Worm (Caenorhabditis elegans) whole organism, L1 larva: ENCODE data around the gene alx-1.

Experiments used
- aly-2 ChIP-seq: fragments of 150-350 bp; optimal IDR thresholded peaks from 2 replicates; lab custom pipeline; 2014; ENCODE audit warnings: missing biosample characterization, missing genetic modification characterization
- egl-27 ChIP-seq, 2 experiments: fragments of 150-350 bp in 1 of 2; sonication (generic microtip); optimal IDR thresholded peaks; 3 replicates each; lab custom pipeline; 2017 to 2018; ENCODE audit warnings: missing biosample characterization in 2 of 2, missing genetic modification characterization in 2 of 2, missing genetic modification reagents in 2 of 2
- elt-2 ChIP-seq: sonication (generic microtip); optimal IDR thresholded peaks from 2 replicates; lab custom pipeline; 2016; ENCODE audit warnings: missing genetic modification characterization, mild to moderate bottlenecking, inconsistent platforms, missing compliant biosample characterization, missing genetic modification reagents
- lin-35 ChIP-seq, 2 experiments: fragments of 150-350 bp; optimal IDR thresholded peaks; 2 replicates each; lab custom pipeline; 2014; ENCODE audit warnings: missing biosample characterization in 2 of 2, missing genetic modification characterization in 2 of 2, missing genetic modification reagents in 2 of 2
- snpc-4 ChIP-seq: fragments of 150-350 bp; optimal IDR thresholded peaks from 2 replicates; lab custom pipeline; 2014; ENCODE audit warnings: missing biosample characterization, missing genetic modification characterization
- tbx-2 ChIP-seq: sonication (generic microtip); optimal IDR thresholded peaks from 2 replicates; lab custom pipeline; 2016; ENCODE audit warnings: missing genetic modification characterization, missing compliant biosample characterization
- vab-15 ChIP-seq: sonication (generic microtip); optimal IDR thresholded peaks from 2 replicates; lab custom pipeline; 2017; ENCODE audit warnings: missing genotype, mild to moderate bottlenecking, missing genetic modification characterization, missing compliant biosample characterization
- ztf-11 ChIP-seq, 2 experiments: sonication (generic microtip); optimal IDR thresholded peaks; 2 replicates each; lab custom pipeline; 2016 to 2017; ENCODE audit warnings: missing genetic modification characterization in 2 of 2, missing biosample characterization in 1 of 2, missing compliant biosample characterization in 1 of 2

ce11 chrIII:9946806-9947419, 10.2 kb upstream of the alx-1 start, which contains the start of gene K03H1.7:
- TF ChIP-seq vab-15 (tag; lab: Kevin White, UChicago) (no peak), elt-2 (tag; lab: Kevin White, UChicago) (no peak), aly-2 (no peak), lin-35 (GFP tag; optimal IDR thresholded peaks at IDR 0.05; lab: Kevin White, UChicago) (peak; percentile 1 to 84), egl-27 (tag; optimal IDR thresholded peaks at IDR 0.05; lab: Kevin White, UChicago) (no peak), ztf-11 (tag; optimal IDR thresholded peaks at IDR 0.05; lab: Kevin White, UChicago) (no peak), tbx-2 (tag; lab: Kevin White, UChicago) (no peak), snpc-4 (tag; lab: Kevin White, UChicago) (no peak)
